Worm (Caenorhabditis elegans) whole organism, late embryonic: ENCODE measurements around the gene srv-2.

Experiments used
- ceh-48 ChIP-seq: sonication (generic microtip); optimal IDR thresholded peaks from 2 replicates; lab custom pipeline; 2016; ENCODE audit warnings: missing genetic modification characterization, inconsistent platforms, missing compliant biosample characterization
- nhr-11 ChIP-seq: fragments of 150-350 bp; optimal IDR thresholded peaks from 2 replicates; lab custom pipeline; 2014; ENCODE audit warnings: missing biosample characterization, missing genetic modification characterization
- pha-4 ChIP-seq: fragments of 150-350 bp; optimal IDR thresholded peaks from 2 replicates; lab custom pipeline; 2018; ENCODE audit warnings: missing biosample characterization, missing genetic modification reagents, missing genetic modification characterization

DNA sequence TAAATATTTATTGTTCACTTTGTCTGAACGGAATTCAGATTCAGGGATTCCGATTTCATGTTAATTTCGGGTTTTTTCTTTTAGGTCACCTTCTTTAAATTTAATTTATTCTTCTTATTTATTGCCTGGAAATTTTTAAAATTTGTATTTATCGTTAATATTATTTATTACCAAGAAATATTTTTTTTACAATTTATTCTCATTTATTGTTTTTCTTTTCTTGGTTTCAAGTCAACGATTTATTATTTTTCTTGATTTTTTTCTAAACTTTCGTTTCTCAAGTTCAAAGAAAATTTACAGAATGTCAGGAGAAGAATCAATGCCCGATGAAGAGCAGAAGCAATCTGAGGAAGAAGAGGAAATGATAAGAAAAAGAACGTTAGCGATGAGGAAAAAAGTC, 14.3 kb downstream of the srv-2 start, which contains the start of gene crn-3:
- no peak for TF ChIP-seq ceh-48
- no peak for TF ChIP-seq nhr-11 (tag; lab: Kevin White, UChicago)
- TF ChIP-seq pha-4 (tag; lab: Kevin White, UChicago) = no peak
